Worm (Caenorhabditis elegans): ENCODE data around the gene trm-2A.

The trm-2A gene

DNA sequence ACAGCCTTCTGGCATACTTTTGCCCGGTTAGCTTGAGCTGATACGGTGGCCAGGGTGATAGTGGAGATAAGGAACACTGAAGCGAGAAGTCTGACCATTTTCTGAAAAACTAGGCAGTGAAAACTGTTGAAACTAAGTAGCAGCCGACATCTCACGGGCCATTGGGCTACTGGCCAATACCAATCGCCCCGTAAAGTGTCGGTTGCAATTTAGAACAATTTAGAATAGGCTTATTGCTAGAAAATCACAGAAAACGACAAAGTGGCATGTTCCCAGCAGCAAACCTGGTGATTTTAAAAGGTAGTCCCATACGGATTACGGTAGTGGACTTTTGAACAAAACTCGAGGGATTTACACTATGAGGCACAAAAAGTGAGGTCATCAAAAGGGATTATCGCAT is 33.7 kb upstream of the trm-2A start, which contains the start of gene T02B11.4:
TSS of gene T02B11.4 (minus strand) at position 101 of the 400 bp plus-strand sequence.
- TF ChIP-seq ttx-3 (tag; optimal IDR thresholded peaks at IDR 0.05) (no peak), ceh-24 (tag; optimal IDR thresholded peaks at IDR 0.05) (no peak), unc-86 (tag; optimal IDR thresholded peaks at IDR 0.05) (no peak), nfya-1 (tag; optimal IDR thresholded peaks at IDR 0.05) (no peak), hlh-13 (GFP tag; optimal IDR thresholded peaks at IDR 0.05) (no peak), hlh-30 (tag; optimal IDR thresholded peaks at IDR 0.05; ENCODE audit: insufficient read depth) (no peak), nhr-232 (tag; optimal IDR thresholded peaks at IDR 0.05) (no peak), eyg-1 (tag; optimal IDR thresholded peaks at IDR 0.05) (no peak), pax-1 (tag; optimal IDR thresholded peaks at IDR 0.05) (no peak), pag-3 (tag; optimal IDR thresholded peaks at IDR 0.05; ENCODE audit: borderline replicate concordance) (no peak), ztf-16 (tag; optimal IDR thresholded peaks at IDR 0.05) (no peak), fkh-6 (tag; optimal IDR thresholded peaks at IDR 0.05) (no peak), sdc-2 (tag; optimal IDR thresholded peaks at IDR 0.05) (no peak), ceh-9 (tag; optimal IDR thresholded peaks at IDR 0.05) (no peak), sox-2 (GFP tag; IDR thresholded peaks at IDR 0.05) (no peak), T23F11.4 (GFP tag; optimal IDR thresholded peaks at IDR 0.05) (no peak), zip-5 (tag; optimal IDR thresholded peaks at IDR 0.05) (no peak)

DNA sequence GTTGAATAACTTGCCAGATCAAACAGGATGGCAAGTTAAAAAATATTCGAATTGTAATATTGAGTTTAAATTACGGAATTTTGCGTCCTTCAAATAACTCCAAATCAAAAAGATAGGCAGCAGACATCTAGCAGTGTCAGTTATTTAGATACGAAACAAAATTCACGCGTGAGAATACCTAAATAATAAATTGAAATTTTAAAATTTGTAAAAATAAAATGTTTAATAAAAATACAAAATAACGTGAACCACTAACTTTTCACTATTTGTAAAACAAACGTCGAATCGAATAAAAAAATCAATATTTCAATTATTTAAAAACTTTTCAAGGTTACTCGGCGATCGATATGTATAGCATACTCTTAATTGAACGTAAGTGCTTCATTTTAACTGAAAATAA is 28.8 kb upstream of the trm-2A start, which contains the start of gene T02B11.9:
TSS of gene T02B11.9 (plus strand) at position 301 of the 400 bp plus-strand sequence.
- no peak for TF ChIP-seq ceh-19 (GFP tag; optimal IDR thresholded peaks at IDR 0.05)
- TF ChIP-seq rnt-1 (tag; optimal IDR thresholded peaks at IDR 0.05) = no peak
- TF ChIP-seq ref-2 (tag; optimal IDR thresholded peaks at IDR 0.05) = no peak

DNA sequence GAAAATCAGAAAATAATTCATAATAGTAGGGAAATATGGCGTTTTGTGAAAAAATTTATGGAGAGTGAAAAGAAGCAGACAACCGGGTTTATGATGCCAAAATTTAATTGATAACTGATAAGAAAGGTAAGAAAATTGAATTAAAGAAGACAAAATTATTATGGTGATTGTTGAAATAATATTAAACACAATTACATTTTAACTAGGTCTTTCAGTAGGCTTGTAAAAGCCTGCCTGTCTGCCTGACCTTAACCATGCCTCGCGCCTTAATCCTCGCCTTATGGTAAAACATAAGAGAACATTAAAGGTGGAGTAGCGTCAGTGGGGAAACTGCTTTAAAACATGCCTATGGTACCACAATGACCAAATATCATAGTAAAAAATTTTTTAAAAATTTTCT is 26.2 kb upstream of the trm-2A start, which contains the start of gene T02B11.8:
TSS of gene T02B11.8 (minus strand) at position 101 of the 400 bp plus-strand sequence.
- TF ChIP-seq hlh-13 (GFP tag; optimal IDR thresholded peaks at IDR 0.05) (no peak), ceh-30 (tag; optimal IDR thresholded peaks at IDR 0.05) (no peak), pag-3 (tag; optimal IDR thresholded peaks at IDR 0.05; ENCODE audit: borderline replicate concordance) (no peak), mec-3 (tag; optimal IDR thresholded peaks at IDR 0.05; ENCODE audit: borderline replicate concordance) (no peak), hlh-6 (tag; optimal IDR thresholded peaks at IDR 0.05) (no peak), ceh-9 (tag; optimal IDR thresholded peaks at IDR 0.05) (no peak)

DNA sequence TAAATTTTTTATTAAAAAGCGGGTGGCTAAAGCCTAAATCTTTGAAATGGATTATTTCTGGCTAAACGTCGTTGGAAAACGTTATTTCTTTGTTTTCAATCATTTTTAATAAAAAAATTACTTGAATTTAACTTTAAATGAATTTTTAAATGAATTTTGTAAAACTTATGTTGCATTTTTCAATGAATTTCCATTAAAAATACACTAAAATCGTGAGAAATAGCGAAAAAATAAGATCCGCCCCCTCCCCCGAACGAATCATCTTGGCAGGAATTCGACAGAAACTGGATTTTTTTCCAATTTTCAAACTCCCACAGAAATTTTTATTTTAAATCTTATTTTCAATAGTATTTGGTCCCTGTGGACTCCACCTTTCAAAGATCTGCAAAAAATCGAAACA is 25.6 kb upstream of the trm-2A start, which contains the start of gene srg-53:
TSS of gene srg-53 (plus strand) at position 301 of the 400 bp plus-strand sequence.
- TF ChIP-seq unc-86 (tag; optimal IDR thresholded peaks at IDR 0.05) = no peak
- TF ChIP-seq pax-1 (tag; optimal IDR thresholded peaks at IDR 0.05) = no peak
- TF ChIP-seq nhr-232 (tag; optimal IDR thresholded peaks at IDR 0.05) = no peak
- no peak for TF ChIP-seq fkh-10 (GFP tag; optimal IDR thresholded peaks at IDR 0.05)
- TF ChIP-seq ceh-31 (tag; optimal IDR thresholded peaks at IDR 0.05) = no peak
- no peak for TF ChIP-seq sox-4 (tag; optimal IDR thresholded peaks at IDR 0.05)
- no peak for TF ChIP-seq K02D7.2 (tag; optimal IDR thresholded peaks at IDR 0.05)
- TF ChIP-seq tbx-7 (tag; optimal IDR thresholded peaks at IDR 0.05) = no peak
- no peak for TF ChIP-seq ceh-45 (GFP tag; IDR thresholded peaks at IDR 0.05)
- no peak for TF ChIP-seq ama-1 (optimal IDR thresholded peaks at IDR 0.05)
- no peak for TF ChIP-seq fkh-6 (tag; optimal IDR thresholded peaks at IDR 0.05)
- TF ChIP-seq hlh-6 (tag; optimal IDR thresholded peaks at IDR 0.05) = no peak
- no peak for TF ChIP-seq eyg-1 (tag; optimal IDR thresholded peaks at IDR 0.05)
- TF ChIP-seq nfya-1 (tag; optimal IDR thresholded peaks at IDR 0.05) = no peak
- no peak for TF ChIP-seq T23F11.4 (GFP tag; optimal IDR thresholded peaks at IDR 0.05)

DNA sequence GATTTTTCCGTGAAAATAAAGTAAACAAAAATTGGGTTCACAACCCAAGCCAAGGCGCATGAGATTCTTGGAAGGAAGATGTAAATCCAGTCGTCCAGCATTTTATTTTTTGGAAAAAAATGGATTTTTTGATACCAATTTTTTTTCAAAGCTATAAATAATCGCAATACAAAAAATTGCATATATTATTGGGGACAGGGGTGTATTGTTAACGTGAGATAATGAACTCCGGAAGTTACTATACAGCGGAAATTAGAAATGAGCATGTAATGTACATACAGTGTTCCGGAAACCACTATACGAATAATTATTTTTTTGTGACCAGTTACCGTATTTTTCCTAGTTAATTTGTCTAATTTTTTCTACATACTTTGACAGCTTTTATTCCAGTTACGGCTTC is 20.4 kb upstream of the trm-2A start, which contains the start of gene srj-38:
TSS of gene srj-38 (minus strand) at position 101 of the 400 bp plus-strand sequence.
- no peak for TF ChIP-seq C08G9.2 (tag; optimal IDR thresholded peaks at IDR 0.05)
- TF ChIP-seq ceh-24 (tag; optimal IDR thresholded peaks at IDR 0.05) = no peak
- TF ChIP-seq sox-4 (tag; optimal IDR thresholded peaks at IDR 0.05) = no peak
- TF ChIP-seq ceh-6 (GFP tag; optimal IDR thresholded peaks at IDR 0.05) = no peak
- no peak for TF ChIP-seq pros-1 (tag; optimal IDR thresholded peaks at IDR 0.05)
- TF ChIP-seq hlh-8 (tag; optimal IDR thresholded peaks at IDR 0.05) = no peak
- TF ChIP-seq gmeb-2 (tag; optimal IDR thresholded peaks at IDR 0.05) = no peak
- TF ChIP-seq fax-1 (tag; optimal IDR thresholded peaks at IDR 0.05) = no peak
- no peak for TF ChIP-seq ceh-48 (tag; optimal IDR thresholded peaks at IDR 0.05)
- no peak for TF ChIP-seq pqm-1 (tag; optimal IDR thresholded peaks at IDR 0.05)
- no peak for TF ChIP-seq T23F11.4 (GFP tag; optimal IDR thresholded peaks at IDR 0.05)
- no peak for TF ChIP-seq hlh-13 (GFP tag; optimal IDR thresholded peaks at IDR 0.05)
- no peak for TF ChIP-seq mec-3 (tag; optimal IDR thresholded peaks at IDR 0.05; ENCODE audit: borderline replicate concordance)
- TF ChIP-seq ceh-30 (tag; optimal IDR thresholded peaks at IDR 0.05) = no peak
- TF ChIP-seq pax-1 (tag; optimal IDR thresholded peaks at IDR 0.05) = no peak
- no peak for TF ChIP-seq madf-2 (tag; optimal IDR thresholded peaks at IDR 0.05)
- no peak for TF ChIP-seq ceh-22 (tag; optimal IDR thresholded peaks at IDR 0.05)
- no peak for TF ChIP-seq pha-4 (tag; optimal IDR thresholded peaks at IDR 0.05)
- TF ChIP-seq ceh-2 (tag; optimal IDR thresholded peaks at IDR 0.05) = no peak

All from whole organism, late embryonic.